Worm (Caenorhabditis elegans) whole organism, L4 larva: ENCODE measurements around the gene ubxn-4.

Source experiments
- T20F7.1 ChIP-seq: fragments of 200-800 bp; sonication (Bioruptor generic); optimal IDR thresholded peaks from 2 replicates; lab custom pipeline; 2018; ENCODE audit warnings: mild to moderate bottlenecking, missing genetic modification characterization, missing compliant biosample characterization
- Y48G9A.11 ChIP-seq: fragments of 200-800 bp; sonication (Bioruptor generic); IDR thresholded peaks from 2 replicates; pipeline ENCODE4 v1.3.6; 2022; ENCODE audit warnings: missing genetic modification reagents, missing genetic modification characterization, missing compliant biosample characterization
- aha-1 ChIP-seq: fragments of 150-350 bp; peaks from one replicate; lab custom pipeline; 2014; ENCODE audit warnings: missing biosample characterization, missing genetic modification characterization
- attf-4 ChIP-seq: sonication (generic microtip); optimal IDR thresholded peaks from 3 replicates; lab custom pipeline; 2017; ENCODE audit warnings: missing biosample characterization, missing genetic modification characterization
- ceh-28 ChIP-seq: fragments of 150-350 bp; optimal IDR thresholded peaks from 2 replicates; lab custom pipeline; 2014; ENCODE audit warnings: missing biosample characterization, missing genetic modification reagents, missing genetic modification characterization
- daf-16 ChIP-seq, 3 experiments: sonication (generic microtip); optimal IDR thresholded peaks; 2 replicates each; lab custom pipeline; 2016 to 2017; ENCODE audit warnings: missing genetic modification characterization in 3 of 3, missing genetic modification reagents in 3 of 3, mild to moderate bottlenecking in 2 of 3, missing compliant biosample characterization in 2 of 3, missing biosample characterization in 1 of 3, moderate library complexity in 1 of 3
- dmd-6 ChIP-seq: fragments of 200-800 bp; sonication (Bioruptor generic); IDR thresholded peaks from 2 replicates; pipeline ENCODE4 v1.3.6; 2022; ENCODE audit warnings: missing genetic modification reagents, missing genetic modification characterization, missing compliant biosample characterization
- dpl-1 ChIP-seq: fragments of 150-350 bp; optimal IDR thresholded peaks from 2 replicates; lab custom pipeline; 2014; ENCODE audit warnings: missing biosample characterization, missing genetic modification reagents, missing genetic modification characterization
- duxl-1 ChIP-seq: sonication (generic microtip); optimal IDR thresholded peaks from 2 replicates; lab custom pipeline; 2016; ENCODE audit warnings: mild to moderate bottlenecking, missing genetic modification characterization, moderate library complexity, missing compliant biosample characterization; ENCODE audit not compliant: poor library complexity
- egl-43 ChIP-seq: fragments of 200-800 bp; sonication (Bioruptor generic); IDR thresholded peaks from 2 replicates; pipeline ENCODE4 v1.3.6; 2022; ENCODE audit warnings: missing genetic modification reagents, missing genetic modification characterization, missing compliant biosample characterization
- fos-1 ChIP-seq: fragments of 150-350 bp; optimal IDR thresholded peaks from 2 replicates; lab custom pipeline; 2014; ENCODE audit warnings: missing biosample characterization, missing genetic modification characterization
- hif-1 ChIP-seq, 2 experiments: sonication (generic microtip); optimal IDR thresholded peaks; 2 replicates each; lab custom pipeline; 2016 to 2017; ENCODE audit warnings: missing compliant biosample characterization in 2 of 2, missing genetic modification characterization in 2 of 2, missing genetic modification reagents in 2 of 2, missing genotype in 2 of 2, mild to moderate bottlenecking in 1 of 2
- hlh-30 ChIP-seq: sonication (generic microtip); optimal IDR thresholded peaks from 2 replicates; lab custom pipeline; 2017; ENCODE audit warnings: antibody characterized with exemption, mild to moderate bottlenecking, missing genetic modification characterization, missing compliant biosample characterization; ENCODE audit not compliant: insufficient read depth
- jun-1 ChIP-seq: fragments of 150-350 bp; optimal IDR thresholded peaks from 2 replicates; lab custom pipeline; 2014; ENCODE audit warnings: missing biosample characterization, missing genetic modification reagents, missing genetic modification characterization
- lim-7 ChIP-seq: fragments of 200-800 bp; sonication (Bioruptor generic); IDR thresholded peaks from 2 replicates; pipeline ENCODE4 v1.3.6; 2022; ENCODE audit warnings: missing genetic modification characterization, missing compliant biosample characterization
- lin-15B ChIP-seq: fragments of 150-350 bp; sonication (generic microtip); optimal IDR thresholded peaks from 3 replicates; lab custom pipeline; 2014; ENCODE audit warnings: missing biosample characterization, missing genetic modification characterization
- lin-29 ChIP-seq: fragments of 200-800 bp; sonication (Bioruptor generic); IDR thresholded peaks from 2 replicates; pipeline ENCODE4 v1.3.6; 2022; ENCODE audit warnings: missing genetic modification reagents, missing genetic modification characterization, missing compliant biosample characterization
- lin-38 ChIP-seq: fragments of 200-800 bp; sonication (Bioruptor generic); IDR thresholded peaks from 2 replicates; pipeline ENCODE4 v1.3.6; 2022; ENCODE audit warnings: missing genetic modification reagents, missing genetic modification characterization, missing compliant biosample characterization
- mep-1 ChIP-seq: fragments of 150-350 bp; sonication (generic microtip); optimal IDR thresholded peaks from 3 replicates; lab custom pipeline; 2014; ENCODE audit warnings: missing biosample characterization, missing genetic modification characterization
- nhr-10 ChIP-seq: fragments of 150-350 bp; optimal IDR thresholded peaks from 2 replicates; lab custom pipeline; 2014; ENCODE audit warnings: missing biosample characterization, missing genetic modification characterization
- nhr-102 ChIP-seq: sonication (generic microtip); optimal IDR thresholded peaks from 2 replicates; lab custom pipeline; 2016; ENCODE audit warnings: mild to moderate bottlenecking, missing genetic modification characterization, moderate library complexity, missing compliant biosample characterization
- nhr-11 ChIP-seq: fragments of 150-350 bp; optimal IDR thresholded peaks from 2 replicates; lab custom pipeline; 2014; ENCODE audit warnings: missing biosample characterization, missing genetic modification characterization
- nhr-25 ChIP-seq: sonication (generic microtip); optimal IDR thresholded peaks from 2 replicates; lab custom pipeline; 2017; ENCODE audit warnings: missing genetic modification characterization, mild to moderate bottlenecking, missing compliant biosample characterization, antibody characterized with exemption, moderate library complexity, borderline replicate concordance; ENCODE audit not compliant: insufficient read depth
- nhr-28 ChIP-seq: fragments of 150-350 bp; optimal IDR thresholded peaks from 2 replicates; lab custom pipeline; 2014; ENCODE audit warnings: missing biosample characterization, missing genetic modification characterization
- nhr-42 ChIP-seq: fragments of 200-800 bp; sonication (Bioruptor generic); IDR thresholded peaks from 2 replicates; pipeline ENCODE4 v1.3.6; 2022; ENCODE audit warnings: missing genetic modification characterization, missing compliant biosample characterization
- nhr-48 ChIP-seq: sonication (generic microtip); optimal IDR thresholded peaks from 2 replicates; lab custom pipeline; 2016; ENCODE audit warnings: mild to moderate bottlenecking, missing genetic modification characterization, missing compliant biosample characterization
- nhr-76 ChIP-seq: fragments of 150-350 bp; optimal IDR thresholded peaks from 2 replicates; lab custom pipeline; 2014; ENCODE audit warnings: missing biosample characterization, missing genetic modification characterization
- nhr-77 ChIP-seq: fragments of 150-350 bp; optimal IDR thresholded peaks from 2 replicates; lab custom pipeline; 2014; ENCODE audit warnings: missing biosample characterization, missing genetic modification characterization
- pha-4 ChIP-seq, 2 experiments: fragments of 150-350 bp in 1 of 2; fragments of 200-800 bp in 1 of 2; sonication (Bioruptor generic) in 1 of 2; IDR thresholded peaks in 1 of 2; optimal IDR thresholded peaks in 1 of 2; 2 replicates each; pipeline versions ENCODE4 v1.3.6 to Lab custom; 2014 to 2022; ENCODE audit warnings: missing genetic modification characterization in 2 of 2, missing genetic modification reagents in 2 of 2, missing biosample characterization in 1 of 2, missing compliant biosample characterization in 1 of 2
- php-3 ChIP-seq: fragments of 200-800 bp; sonication (Bioruptor generic); IDR thresholded peaks from 2 replicates; pipeline ENCODE4 v1.3.6; 2022; ENCODE audit warnings: missing genetic modification reagents, missing genetic modification characterization, missing compliant biosample characterization
- pqm-1 ChIP-seq: sonication (generic microtip); optimal IDR thresholded peaks from 2 replicates; lab custom pipeline; 2017; ENCODE audit warnings: missing biosample characterization, missing genetic modification characterization
- set-16 ChIP-seq: fragments of 200-800 bp; sonication (Bioruptor generic); IDR thresholded peaks from 2 replicates; pipeline ENCODE4 v1.3.6; 2022; ENCODE audit warnings: missing genetic modification reagents, missing genetic modification characterization, missing compliant biosample characterization
- spr-1 ChIP-seq: sonication (generic microtip); optimal IDR thresholded peaks from 2 replicates; lab custom pipeline; 2016; ENCODE audit warnings: mild to moderate bottlenecking, missing genetic modification characterization, missing compliant biosample characterization
- tra-1 ChIP-seq: fragments of 200-800 bp; sonication (Bioruptor generic); IDR thresholded peaks from 2 replicates; pipeline ENCODE4 v1.3.6; 2022; ENCODE audit warnings: missing genetic modification reagents, missing genetic modification characterization, missing compliant biosample characterization
- zfp-3 ChIP-seq: fragments of 200-800 bp; sonication (Bioruptor generic); conservative IDR thresholded peaks from 2 replicates; pipeline ENCODE4 v1.3.6; 2022; ENCODE audit warnings: missing genetic modification reagents, missing genetic modification characterization, missing compliant biosample characterization
- ztf-7 ChIP-seq: fragments of 150-350 bp; optimal IDR thresholded peaks from 2 replicates; lab custom pipeline; 2014; ENCODE audit warnings: missing biosample characterization, missing genetic modification characterization

The ubxn-4 gene

ce11 chrIII:8425076-8425475 is 19.7 kb upstream of the ubxn-4 start (continued):
- peak; percentile 68 for TF ChIP-seq dmd-6 (GFP tag; lab: Robert Waterston, UW)
- TF ChIP-seq tra-1 (GFP tag; lab: Robert Waterston, UW), result no peak
- TF ChIP-seq nhr-10, result no peak
- no peak for TF ChIP-seq nhr-25 (tag; lab: Kevin White, UChicago)
- TF ChIP-seq T20F7.1 (GFP tag; lab: Kevin White, UChicago), result peak; percentile 82
- TF ChIP-seq egl-43 (GFP tag; lab: Robert Waterston, UW), result peak; percentile 76
- peak; percentile 66 for TF ChIP-seq nhr-102 (tag; lab: Kevin White, UChicago)
- peak; percentile 87 for TF ChIP-seq nhr-28 (tag; lab: Kevin White, UChicago)
- TF ChIP-seq jun-1 (tag; lab: Kevin White, UChicago), result peak; percentile 72
- TF ChIP-seq lim-7 (GFP tag; lab: Robert Waterston, UW), result peak; percentile 49; the same call in 1 of the 2 replicates
- no peak for TF ChIP-seq nhr-11 (tag; lab: Kevin White, UChicago)
- peak in 1 of 2 experiments; percentile 64 for TF ChIP-seq hif-1 (tag; optimal IDR thresholded peaks at IDR 0.05; lab: Kevin White, UChicago)
- TF ChIP-seq hlh-30 (tag; lab: Kevin White, UChicago), result peak; percentile 81
- TF ChIP-seq duxl-1 (tag; lab: Kevin White, UChicago), result peak; percentile 74
- no peak for TF ChIP-seq lin-15B (tag; lab: Kevin White, UChicago)
- TF ChIP-seq nhr-48 (tag; lab: Kevin White, UChicago), result no peak
- TF ChIP-seq nhr-77 (tag; lab: Kevin White, UChicago), result peak; percentile 61
- TF ChIP-seq php-3 (GFP tag; lab: Robert Waterston, UW), result 0 out of 2 replicates have a peak, but pooled peaks have one; percentile 6
- peak; percentile 77 for TF ChIP-seq mep-1 (tag; lab: Kevin White, UChicago)
- TF ChIP-seq aha-1, result peak; percentile 97
- 0 out of 2 replicates have a peak, but pooled peaks have one; percentile 12 for TF ChIP-seq nhr-42 (GFP tag; lab: Robert Waterston, UW)
- peak; percentile 38; the same call in 1 of the 2 replicates for TF ChIP-seq lin-38 (GFP tag; lab: Robert Waterston, UW)
- TF ChIP-seq lin-29 (GFP tag; lab: Robert Waterston, UW), result no peak
- TF ChIP-seq spr-1 (tag; lab: Kevin White, UChicago), result peak; percentile 61
- TF ChIP-seq pha-4 (GFP tag; IDR thresholded peaks at IDR 0.05; lab: Robert Waterston, UW), result peak; percentile 58
- no peak for TF ChIP-seq pha-4 (tag; optimal IDR thresholded peaks at IDR 0.05; lab: Kevin White, UChicago)
- TF ChIP-seq daf-16 (GFP tag; optimal IDR thresholded peaks at IDR 0.05; lab: Kevin White, UChicago), result peak in 1 of 2 experiments; percentile 66
- peak; percentile 90 for TF ChIP-seq daf-16 (tag; optimal IDR thresholded peaks at IDR 0.05; lab: Kevin White, UChicago)
- TF ChIP-seq, all 104 proteins: peak for 40

- TF ChIP-seq lin-15B (tag; lab: Kevin White, UChicago) (no peak), nhr-76 (tag; lab: Kevin White, UChicago) (no peak), nhr-10 (no peak), zfp-3 (GFP tag; lab: Robert Waterston, UW) (no peak), Y48G9A.11 (no peak), lim-7 (GFP tag; lab: Robert Waterston, UW) (no peak), set-16 (no peak), lin-38 (GFP tag; lab: Robert Waterston, UW) (no peak), ceh-28 (tag; lab: Kevin White, UChicago) (no peak), dpl-1 (GFP tag; lab: Kevin White, UChicago) (no peak), nhr-25 (tag; lab: Kevin White, UChicago) (no peak), ztf-7 (tag; lab: Kevin White, UChicago) (no peak), attf-4 (tag; lab: Kevin White, UChicago) (no peak), fos-1 (tag; lab: Kevin White, UChicago) (no peak), pqm-1 (tag; lab: Kevin White, UChicago) (no peak)
These were observed 12.6 kb upstream of the ubxn-4 start, which contains the start of gene sor-1 for ce11 chrIII:8417968-8418267. sor-1 (plus strand) TSS chrIII:8418168.
